Fruit fly (Drosophila melanogaster): Measurements from ENCODE around the gene muc.
A peak's percentile ranks its signal among the peaks of the same experiment; 100 is the strongest.

muc gene

DNA sequence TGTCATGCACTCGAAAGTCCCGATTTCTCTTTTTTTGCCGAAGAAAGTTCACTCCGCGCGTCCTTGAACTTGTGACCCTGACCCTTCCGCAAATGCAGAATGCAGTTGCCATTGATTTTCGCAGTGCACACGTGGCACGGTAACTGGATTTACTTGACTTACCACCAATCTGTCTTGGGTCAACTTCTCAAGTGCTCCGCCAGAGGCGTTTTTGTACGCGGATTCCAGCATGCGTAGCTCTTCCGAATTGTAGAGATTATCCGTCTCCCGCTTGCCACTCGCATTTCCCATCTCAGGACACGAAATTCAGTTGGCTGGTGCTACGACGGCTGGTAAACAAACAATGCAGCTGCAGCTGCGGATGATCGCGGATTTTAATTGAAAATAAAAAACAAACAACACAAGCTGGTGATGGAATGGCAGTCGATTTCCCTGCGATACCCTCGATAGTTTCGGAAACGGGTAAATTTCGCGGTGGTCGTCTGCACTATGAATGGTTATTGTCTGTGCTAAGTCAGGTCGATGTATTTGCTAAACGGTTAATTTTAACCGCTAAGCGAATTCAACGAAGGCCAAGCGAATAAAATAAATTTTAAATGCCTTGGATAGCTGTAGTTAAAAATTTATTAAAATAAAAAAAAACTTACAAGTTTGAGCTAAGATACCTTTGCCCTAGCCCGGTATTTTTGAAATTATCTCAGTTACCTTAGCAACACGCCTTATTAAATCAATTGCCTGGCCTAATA, 38.7 kb upstream of the muc start, which contains the start of the genes CG5149 and gudu (continued):
- no peak for TF ChIP-seq ab (GFP tag; optimal IDR thresholded peaks at IDR 0.05)
- TF ChIP-seq eyg (GFP tag; optimal IDR thresholded peaks at IDR 0.05): peak; percentile 5
- TF ChIP-seq CG8359 (GFP tag; optimal IDR thresholded peaks at IDR 0.05; ENCODE audit: borderline replicate concordance): no peak
- TF ChIP-seq CG18599 (GFP tag; optimal IDR thresholded peaks at IDR 0.05): no peak
- peak; percentile 78 for TF ChIP-seq CG13775 (GFP tag; optimal IDR thresholded peaks at IDR 0.05)
- TF ChIP-seq CG7928 (GFP tag; optimal IDR thresholded peaks at IDR 0.05): no peak
- peak; percentile 92 for TF ChIP-seq Sry-δ (GFP tag; optimal IDR thresholded peaks at IDR 0.05)
- no peak for TF ChIP-seq CG30431 (GFP tag; optimal IDR thresholded peaks at IDR 0.05)
- no peak for TF ChIP-seq en (GFP tag; optimal IDR thresholded peaks at IDR 0.05)
- no peak for TF ChIP-seq vfl (GFP tag; optimal IDR thresholded peaks at IDR 0.05)
- no peak for TF ChIP-seq maf-S (GFP tag; optimal IDR thresholded peaks at IDR 0.05)
- TF ChIP-seq Lhr (GFP tag; optimal IDR thresholded peaks at IDR 0.05): peak; percentile 51
- TF ChIP-seq Hr3 (GFP tag; optimal IDR thresholded peaks at IDR 0.05): no peak
- TF ChIP-seq CG8388 (GFP tag; optimal IDR thresholded peaks at IDR 0.05): no peak
- TF ChIP-seq pita (GFP tag; optimal IDR thresholded peaks at IDR 0.05): peak; percentile 94
- no peak for TF ChIP-seq Gsc (GFP tag; IDR thresholded peaks at IDR 0.05)
- no peak for TF ChIP-seq Side (GFP tag; optimal IDR thresholded peaks at IDR 0.05)
- peak; percentile 88 for TF ChIP-seq knrl (GFP tag; IDR thresholded peaks at IDR 0.05; ENCODE audit: partially characterized antibody)
- no peak for TF ChIP-seq C15 (GFP tag; IDR thresholded peaks at IDR 0.05)
- peak; percentile 46 for TF ChIP-seq HmgZ (tag; optimal IDR thresholded peaks at IDR 0.05)
- no peak for TF ChIP-seq Usf (GFP tag; optimal IDR thresholded peaks at IDR 0.05)
- TF ChIP-seq CG13624 (GFP tag; optimal IDR thresholded peaks at IDR 0.05): peak; percentile 2
- TF ChIP-seq CG2712 (tag; optimal IDR thresholded peaks at IDR 0.05): peak; percentile 57
- peak; percentile 90 for TF ChIP-seq Dll (GFP tag; IDR thresholded peaks at IDR 0.05; ENCODE audit: partially characterized antibody)
- no peak for TF ChIP-seq tap (tag; optimal IDR thresholded peaks at IDR 0.05)
- TF ChIP-seq HLH3B (GFP tag; IDR thresholded peaks at IDR 0.05): no peak
- TF ChIP-seq run (tag; optimal IDR thresholded peaks at IDR 0.05): no peak
- no peak for TF ChIP-seq rib (GFP tag; IDR thresholded peaks at IDR 0.05)
- no peak for TF ChIP-seq dysf (GFP tag; IDR thresholded peaks at IDR 0.05)
- TF ChIP-seq trem (tag; optimal IDR thresholded peaks at IDR 0.05): peak; percentile 52
- TF ChIP-seq CG14860 (GFP tag; IDR thresholded peaks at IDR 0.05; ENCODE audit: partially characterized antibody): peak; percentile 83
- no peak for TF ChIP-seq CG10543 (GFP tag; optimal IDR thresholded peaks at IDR 0.05)
- TF ChIP-seq CG8924 (tag; optimal IDR thresholded peaks at IDR 0.05): no peak
- no peak for TF ChIP-seq CG1647 (GFP tag; optimal IDR thresholded peaks at IDR 0.05)
- TF ChIP-seq CG18262 (tag; optimal IDR thresholded peaks at IDR 0.05): peak; percentile 31
- no peak for TF ChIP-seq chif (GFP tag; optimal IDR thresholded peaks at IDR 0.05)
- TF ChIP-seq CG4617 (GFP tag; optimal IDR thresholded peaks at IDR 0.05; ENCODE audit: borderline replicate concordance): peak; percentile 58
- no peak for TF ChIP-seq CG31388 (GFP tag; optimal IDR thresholded peaks at IDR 0.05)
- TF ChIP-seq unpg (GFP tag; optimal IDR thresholded peaks at IDR 0.05): no peak
- no peak for TF ChIP-seq ATbp (GFP tag; optimal IDR thresholded peaks at IDR 0.05)
- TF ChIP-seq bigmax (GFP tag; optimal IDR thresholded peaks at IDR 0.05): peak; percentile 29
- TF ChIP-seq dan (GFP tag; IDR thresholded peaks at IDR 0.05): no peak
- TF ChIP-seq Dp (GFP tag; optimal IDR thresholded peaks at IDR 0.05): peak; percentile 50
- TF ChIP-seq fru (optimal IDR thresholded peaks at IDR 0.05): no peak
- no peak for TF ChIP-seq salm (tag; optimal IDR thresholded peaks at IDR 0.05)
- TF ChIP-seq ERR (GFP tag; optimal IDR thresholded peaks at IDR 0.05): no peak
- TF ChIP-seq exex (tag; optimal IDR thresholded peaks at IDR 0.05): peak; percentile 0
- TF ChIP-seq gcm2 (GFP tag; optimal IDR thresholded peaks at IDR 0.05): no peak
- TF ChIP-seq CG2120 (GFP tag; optimal IDR thresholded peaks at IDR 0.05): no peak
- TF ChIP-seq CG34376 (GFP tag; optimal IDR thresholded peaks at IDR 0.05): no peak

Data from whole organism, embryonic.